Worm (Caenorhabditis elegans) whole organism, young adult: Measurements from ENCODE around the gene pen-2.

Experiments used
- F10E7.11 ChIP-seq: sonication (generic microtip); optimal IDR thresholded peaks from 2 replicates; lab custom pipeline; 2017; ENCODE audit warnings: mild to moderate bottlenecking, missing genetic modification characterization, moderate library complexity, missing compliant biosample characterization
- F23B12.7 ChIP-seq: sonication (generic microtip); optimal IDR thresholded peaks from 2 replicates; lab custom pipeline; 2017; ENCODE audit warnings: missing genetic modification characterization, mild to moderate bottlenecking, missing compliant biosample characterization, antibody characterized with exemption, moderate library complexity; ENCODE audit not compliant: insufficient read depth
- F37B4.10 ChIP-seq: fragments of 200-800 bp; sonication (Bioruptor generic); IDR thresholded peaks from 2 replicates; pipeline ENCODE4 v1.3.6; 2022; ENCODE audit warnings: missing genetic modification characterization, missing compliant biosample characterization
- K12H6.12 ChIP-seq: fragments of 200-800 bp; sonication (Bioruptor generic); optimal IDR thresholded peaks from 2 replicates; lab custom pipeline; 2018; ENCODE audit warnings: mild to moderate bottlenecking, missing genetic modification characterization, missing compliant biosample characterization
- Y53F4B.3 ChIP-seq: fragments of 200-800 bp; sonication (Bioruptor generic); IDR thresholded peaks from 2 replicates; pipeline ENCODE4 v1.3.6; 2022; ENCODE audit warnings: missing genetic modification reagents, missing genetic modification characterization, missing compliant biosample characterization
- Y56A3A.18 ChIP-seq: fragments of 200-800 bp; sonication (Bioruptor generic); IDR thresholded peaks from 2 replicates; pipeline ENCODE4 v1.3.6; 2022; ENCODE audit warnings: missing genetic modification reagents, missing genetic modification characterization, missing compliant biosample characterization
- Y67H2A.10 ChIP-seq: fragments of 200-800 bp; sonication (Bioruptor generic); conservative IDR thresholded peaks from 2 replicates; pipeline ENCODE4 v1.3.6; 2022; ENCODE audit warnings: missing genetic modification reagents, missing genetic modification characterization, missing compliant biosample characterization
- Y79H2A.3 ChIP-seq: fragments of 200-800 bp; sonication (Bioruptor generic); conservative IDR thresholded peaks from 2 replicates; pipeline ENCODE4 v1.3.6; 2022; ENCODE audit warnings: missing genetic modification reagents, missing genetic modification characterization, missing compliant biosample characterization
- aptf-2 ChIP-seq: fragments of 200-800 bp; sonication (Bioruptor generic); conservative IDR thresholded peaks from 2 replicates; pipeline ENCODE4 v1.3.6; 2022; ENCODE audit warnings: missing genetic modification reagents, missing genetic modification characterization, missing compliant biosample characterization
- bed-1 ChIP-seq: fragments of 200-800 bp; sonication (Bioruptor generic); IDR thresholded peaks from 2 replicates; pipeline ENCODE4 v1.3.6; 2022; ENCODE audit warnings: missing genetic modification reagents, missing genetic modification characterization, missing compliant biosample characterization
- bed-2 ChIP-seq: fragments of 200-800 bp; sonication (Bioruptor generic); IDR thresholded peaks from 2 replicates; pipeline ENCODE4 v1.3.6; 2022; ENCODE audit warnings: missing genetic modification reagents, missing genetic modification characterization, missing compliant biosample characterization
- cebp-1 ChIP-seq, 2 experiments: fragments of 200-800 bp in 1 of 2; sonication (Bioruptor generic) in 1 of 2; sonication (generic microtip) in 1 of 2; IDR thresholded peaks in 1 of 2; optimal IDR thresholded peaks in 1 of 2; 2 replicates each; pipeline versions ENCODE4 v1.3.6 to Lab custom; 2017 to 2022; ENCODE audit warnings: missing compliant biosample characterization in 2 of 2, missing genetic modification characterization in 2 of 2, mild to moderate bottlenecking in 1 of 2, missing genetic modification reagents in 1 of 2, moderate library complexity in 1 of 2
- ceh-40 ChIP-seq: fragments of 200-800 bp; sonication (Bioruptor generic); IDR thresholded peaks from 2 replicates; pipeline ENCODE4 v1.3.6; 2022; ENCODE audit warnings: missing genetic modification characterization, missing compliant biosample characterization
- ceh-58 ChIP-seq: fragments of 200-800 bp; sonication (Bioruptor generic); IDR thresholded peaks from 2 replicates; pipeline ENCODE4 v1.3.6; 2022; ENCODE audit warnings: missing genetic modification characterization, missing compliant biosample characterization
- ceh-91 ChIP-seq: fragments of 200-800 bp; sonication (Bioruptor generic); IDR thresholded peaks from 2 replicates; pipeline ENCODE4 v1.3.6; 2022; ENCODE audit warnings: missing genetic modification reagents, missing genetic modification characterization, missing compliant biosample characterization
- die-1 ChIP-seq: sonication (generic microtip); optimal IDR thresholded peaks from 2 replicates; lab custom pipeline; 2016; ENCODE audit warnings: missing genotype, mild to moderate bottlenecking, missing genetic modification characterization, missing compliant biosample characterization
- dpl-1 ChIP-seq: fragments of 150-350 bp; optimal IDR thresholded peaks from 2 replicates; lab custom pipeline; 2014; ENCODE audit warnings: missing biosample characterization, missing genetic modification reagents, missing genetic modification characterization
- egrh-3 ChIP-seq: fragments of 200-800 bp; sonication (Bioruptor generic); IDR thresholded peaks from 2 replicates; pipeline ENCODE4 v1.3.6; 2022; ENCODE audit warnings: missing genetic modification reagents, missing genetic modification characterization, missing compliant biosample characterization
- ekl-4 ChIP-seq: fragments of 200-800 bp; sonication (Bioruptor generic); IDR thresholded peaks from 2 replicates; pipeline ENCODE4 v1.3.6; 2022; ENCODE audit warnings: missing genetic modification reagents, missing genetic modification characterization, missing compliant biosample characterization
- ets-4 ChIP-seq: fragments of 200-800 bp; sonication (Bioruptor generic); optimal IDR thresholded peaks from 2 replicates; lab custom pipeline; 2018; ENCODE audit warnings: mild to moderate bottlenecking, missing genetic modification characterization, missing compliant biosample characterization
- him-1 ChIP-seq: sonication (generic microtip); optimal IDR thresholded peaks from 2 replicates; lab custom pipeline; 2016; ENCODE audit warnings: missing genotype, missing genetic modification reagents, missing genetic modification characterization, missing compliant biosample characterization
- hlh-26 ChIP-seq: fragments of 200-800 bp; sonication (Bioruptor generic); conservative IDR thresholded peaks from 2 replicates; pipeline ENCODE4 v1.3.6; 2022; ENCODE audit warnings: missing genetic modification reagents, missing genetic modification characterization, missing compliant biosample characterization
- lag-1 ChIP-seq: fragments of 200-800 bp; sonication (Bioruptor generic); IDR thresholded peaks from 2 replicates; pipeline ENCODE4 v1.3.6; 2022; ENCODE audit warnings: missing genetic modification reagents, missing genetic modification characterization, missing compliant biosample characterization
- let-526 ChIP-seq: fragments of 200-800 bp; sonication (Bioruptor generic); IDR thresholded peaks from 2 replicates; pipeline ENCODE4 v1.3.6; 2022; ENCODE audit warnings: missing genetic modification reagents, missing genetic modification characterization, missing compliant biosample characterization
- lin-26 ChIP-seq: fragments of 200-800 bp; sonication (Bioruptor generic); IDR thresholded peaks from 2 replicates; pipeline ENCODE4 v1.3.6; 2022; ENCODE audit warnings: missing genetic modification reagents, missing genetic modification characterization, missing compliant biosample characterization
- lir-1 ChIP-seq: fragments of 200-800 bp; sonication (Bioruptor generic); conservative IDR thresholded peaks from 2 replicates; pipeline ENCODE4 v1.3.6; 2022; ENCODE audit warnings: missing genetic modification reagents, missing genetic modification characterization, missing compliant biosample characterization
- lsl-1 ChIP-seq: fragments of 200-800 bp; sonication (Bioruptor generic); optimal IDR thresholded peaks from 2 replicates; lab custom pipeline; 2018; ENCODE audit warnings: mild to moderate bottlenecking, missing genetic modification characterization, moderate library complexity, missing compliant biosample characterization
- lsy-27 ChIP-seq: sonication (generic microtip); optimal IDR thresholded peaks from 2 replicates; lab custom pipeline; 2017; ENCODE audit warnings: missing genetic modification characterization, mild to moderate bottlenecking, missing compliant biosample characterization, antibody characterized with exemption, missing genotype, borderline replicate concordance; ENCODE audit not compliant: insufficient read depth
- nfya-2 ChIP-seq: fragments of 200-800 bp; sonication (Bioruptor generic); IDR thresholded peaks from 2 replicates; pipeline ENCODE4 v1.3.6; 2022; ENCODE audit warnings: missing genetic modification reagents, missing genetic modification characterization, missing compliant biosample characterization
- nhr-27 ChIP-seq: fragments of 200-800 bp; sonication (Bioruptor generic); optimal IDR thresholded peaks from 2 replicates; lab custom pipeline; 2018; ENCODE audit warnings: mild to moderate bottlenecking, missing genetic modification characterization, moderate library complexity, missing compliant biosample characterization
- nhr-80 ChIP-seq: sonication (generic microtip); optimal IDR thresholded peaks from 2 replicates; lab custom pipeline; 2016; ENCODE audit warnings: missing genetic modification characterization, missing compliant biosample characterization
- nhr-90 ChIP-seq: sonication (generic microtip); optimal IDR thresholded peaks from 2 replicates; lab custom pipeline; 2016; ENCODE audit warnings: missing genotype, mild to moderate bottlenecking, missing genetic modification characterization, missing compliant biosample characterization
- rcor-1 ChIP-seq: fragments of 200-800 bp; sonication (Bioruptor generic); IDR thresholded peaks from 2 replicates; pipeline ENCODE4 v1.3.6; 2022; ENCODE audit warnings: missing genetic modification reagents, missing genetic modification characterization, missing compliant biosample characterization
- repo-1 ChIP-seq: sonication (generic microtip); optimal IDR thresholded peaks from 2 replicates; lab custom pipeline; 2017; ENCODE audit warnings: mild to moderate bottlenecking, missing genetic modification characterization, missing compliant biosample characterization
- rpc-1 ChIP-seq, 2 experiments: fragments of 150-350 bp in 1 of 2; sonication (generic microtip) in 1 of 2; optimal IDR thresholded peaks; 2 replicates each; lab custom pipeline; 2014 to 2018; ENCODE audit warnings: missing biosample characterization in 1 of 2, missing genetic modification characterization in 1 of 2, missing genetic modification reagents in 1 of 2, missing genotype in 1 of 2
- snpc-1.1 ChIP-seq: sonication (generic microtip); optimal IDR thresholded peaks from 2 replicates; lab custom pipeline; 2017; ENCODE audit warnings: missing genetic modification characterization, mild to moderate bottlenecking, missing compliant biosample characterization, antibody characterized with exemption, moderate library complexity, missing genotype, missing genetic modification reagents; ENCODE audit not compliant: insufficient read depth
- snpc-3.4 ChIP-seq: sonication (generic microtip); optimal IDR thresholded peaks from 2 replicates; lab custom pipeline; 2017; ENCODE audit warnings: missing genetic modification characterization, mild to moderate bottlenecking, missing compliant biosample characterization, antibody characterized with exemption, moderate library complexity, missing genotype, missing genetic modification reagents
- snpc-4 ChIP-seq, 5 experiments: fragments of 150-350 bp in 1 of 5; sonication (generic microtip) in 4 of 5; optimal IDR thresholded peaks; 2 replicates each; lab custom pipeline; 2014 to 2018; ENCODE audit warnings: missing genetic modification characterization in 5 of 5, missing biosample characterization in 3 of 5, antibody characterized with exemption in 2 of 5, mild to moderate bottlenecking in 2 of 5, missing compliant biosample characterization in 2 of 5, missing genotype in 2 of 5, moderate library complexity in 2 of 5, missing genetic modification reagents in 1 of 5
- sptf-2 ChIP-seq: fragments of 200-800 bp; sonication (Bioruptor generic); optimal IDR thresholded peaks from 2 replicates; lab custom pipeline; 2018; ENCODE audit warnings: mild to moderate bottlenecking, missing genetic modification characterization, missing compliant biosample characterization
- tbx-9 ChIP-seq: sonication (generic microtip); optimal IDR thresholded peaks from 2 replicates; lab custom pipeline; 2016; ENCODE audit warnings: borderline replicate concordance, missing genetic modification characterization, inconsistent platforms, missing compliant biosample characterization
- unc-62 ChIP-seq: fragments of 150-350 bp; optimal IDR thresholded peaks from 2 replicates; lab custom pipeline; 2014; ENCODE audit warnings: missing biosample characterization, missing genetic modification reagents, missing genetic modification characterization
- xnd-1 ChIP-seq: sonication (generic microtip); optimal IDR thresholded peaks from 2 replicates; lab custom pipeline; 2016; ENCODE audit warnings: missing genotype, missing genetic modification reagents, missing genetic modification characterization, missing compliant biosample characterization
- ztf-26 ChIP-seq: sonication (generic microtip); optimal IDR thresholded peaks from 2 replicates; lab custom pipeline; 2017; ENCODE audit warnings: missing genetic modification characterization, missing compliant biosample characterization
- ztf-28 ChIP-seq: fragments of 200-800 bp; sonication (Bioruptor generic); IDR thresholded peaks from 2 replicates; pipeline ENCODE4 v1.3.6; 2022; ENCODE audit warnings: missing genetic modification reagents, missing genetic modification characterization, missing compliant biosample characterization
- ztf-3 ChIP-seq: fragments of 200-800 bp; sonication (Bioruptor generic); optimal IDR thresholded peaks from 2 replicates; lab custom pipeline; 2018; ENCODE audit warnings: mild to moderate bottlenecking, missing genetic modification characterization, missing compliant biosample characterization
- ztf-6 ChIP-seq: fragments of 200-800 bp; sonication (Bioruptor generic); IDR thresholded peaks from 2 replicates; pipeline ENCODE4 v1.3.6; 2022; ENCODE audit warnings: missing genetic modification reagents, missing genetic modification characterization, missing compliant biosample characterization

Gene pen-2

ce11 chrIII:11371236-11371635, 28.1 kb downstream of the pen-2 start (continued):
- no peak for TF ChIP-seq lsy-27 (tag; lab: Kevin White, UChicago)
- TF ChIP-seq Y79H2A.3 (GFP tag; lab: Robert Waterston, UW) = no peak
- TF ChIP-seq lin-26 = peak; percentile 94
- TF ChIP-seq cebp-1 (GFP tag; IDR thresholded peaks at IDR 0.05; lab: Robert Waterston, UW) = peak; percentile 41; the same call in 1 of the 2 replicates
- no peak for TF ChIP-seq cebp-1 (tag; optimal IDR thresholded peaks at IDR 0.05; lab: Kevin White, UChicago)
- TF ChIP-seq Y56A3A.18 (GFP tag; lab: Robert Waterston, UW) = peak; percentile 72; the same call in 1 of the 2 replicates
- peak; percentile 83 for TF ChIP-seq nhr-90 (tag; lab: Kevin White, UChicago)
- peak; percentile 72 for TF ChIP-seq rcor-1 (GFP tag; lab: Robert Waterston, UW)
- no peak for TF ChIP-seq dpl-1
- TF ChIP-seq nfya-2 (GFP tag; lab: Robert Waterston, UW) = no peak
- TF ChIP-seq snpc-3.4 (tag; lab: Kevin White, UChicago) = peak; percentile 13
- no peak for TF ChIP-seq egrh-3 (GFP tag; lab: Robert Waterston, UW)
- no peak for TF ChIP-seq xnd-1 (tag; lab: Kevin White, UChicago)
- no peak for TF ChIP-seq ceh-91 (GFP tag; lab: Robert Waterston, UW)
- TF ChIP-seq repo-1 (tag; lab: Kevin White, UChicago) = peak; percentile 58
- TF ChIP-seq snpc-4 (GFP tag; optimal IDR thresholded peaks at IDR 0.05; lab: Kevin White, UChicago) = peak; percentile 22
- peak; percentile 23 to 80 (median 66) for TF ChIP-seq snpc-4 (tag; optimal IDR thresholded peaks at IDR 0.05; lab: Kevin White, UChicago)
- TF ChIP-seq ceh-58 = no peak
- TF ChIP-seq lag-1 (GFP tag; lab: Robert Waterston, UW) = no peak
- peak; percentile 78 for TF ChIP-seq rpc-1 (optimal IDR thresholded peaks at IDR 0.05; lab: Kevin White, UChicago)
- TF ChIP-seq rpc-1 (tag; optimal IDR thresholded peaks at IDR 0.05; lab: Kevin White, UChicago) = peak; percentile 86
- no peak for TF ChIP-seq nhr-27
- TF ChIP-seq F23B12.7 (tag; lab: Kevin White, UChicago) = peak; percentile 82
- TF ChIP-seq Y53F4B.3 (GFP tag; lab: Robert Waterston, UW) = 0 out of 2 replicates have a peak, but pooled peaks have one; percentile 26
- TF ChIP-seq ceh-40 = 0 out of 2 replicates have a peak, but pooled peaks have one; percentile 67
- TF ChIP-seq ets-4 = no peak
- peak; percentile 83 for TF ChIP-seq ekl-4
- 0 out of 2 replicates have a peak, but pooled peaks have one; percentile 22 for TF ChIP-seq lir-1 (GFP tag; lab: Robert Waterston, UW)
- peak; percentile 50 for TF ChIP-seq F10E7.11 (tag; lab: Kevin White, UChicago)
- peak; percentile 22 for TF ChIP-seq nhr-80 (tag; lab: Kevin White, UChicago)
- peak; percentile 54 for TF ChIP-seq lsl-1 (GFP tag; lab: Kevin White, UChicago)
- peak; percentile 42 for TF ChIP-seq snpc-1.1 (tag; lab: Kevin White, UChicago)
- no peak for TF ChIP-seq sptf-2 (GFP tag; lab: Kevin White, UChicago)
- TF ChIP-seq him-1 (tag; lab: Kevin White, UChicago) = peak; percentile 77
- no peak for TF ChIP-seq bed-2 (GFP tag; lab: Robert Waterston, UW)
- peak; percentile 74 for TF ChIP-seq die-1 (tag; lab: Kevin White, UChicago)
- TF ChIP-seq ztf-6 (GFP tag; lab: Robert Waterston, UW) = no peak
- TF ChIP-seq ztf-28 (GFP tag; lab: Robert Waterston, UW) = no peak
- TF ChIP-seq ztf-26 (tag; lab: Kevin White, UChicago) = peak; percentile 58
- no peak for TF ChIP-seq unc-62 (GFP tag; lab: Kevin White, UChicago)
- TF ChIP-seq ztf-3 (GFP tag; lab: Kevin White, UChicago) = peak; percentile 4
- TF ChIP-seq bed-1 = no peak
- TF ChIP-seq Y67H2A.10 = no peak
- TF ChIP-seq aptf-2 (GFP tag; lab: Robert Waterston, UW) = no peak
- TF ChIP-seq tbx-9 (tag; lab: Kevin White, UChicago) = no peak
- TF ChIP-seq let-526 (GFP tag; lab: Robert Waterston, UW) = 0 out of 2 replicates have a peak, but pooled peaks have one; percentile 40
- TF ChIP-seq K12H6.12 (tag; lab: Kevin White, UChicago) = no peak
- TF ChIP-seq hlh-26 (GFP tag; lab: Robert Waterston, UW) = no peak
- no peak for TF ChIP-seq F37B4.10 (GFP tag; lab: Robert Waterston, UW)
